Worm (Caenorhabditis elegans) whole organism, L3 larva: ENCODE measurements around the gene C18A11.4.

Experiments
- ceh-82 ChIP-seq: fragments of 150-350 bp; optimal IDR thresholded peaks from 2 replicates; lab custom pipeline; 2014; ENCODE audit warnings: missing biosample characterization, missing genetic modification characterization
- lin-39 ChIP-seq: fragments of 150-350 bp; optimal IDR thresholded peaks from 2 replicates; lab custom pipeline; 2018; ENCODE audit warnings: missing biosample characterization, missing genetic modification reagents, missing genetic modification characterization
- nhr-77 ChIP-seq: fragments of 150-350 bp; optimal IDR thresholded peaks from 2 replicates; lab custom pipeline; 2014; ENCODE audit warnings: missing biosample characterization, missing genetic modification characterization
- pqm-1 ChIP-seq: fragments of 150-350 bp; optimal IDR thresholded peaks from 2 replicates; lab custom pipeline; 2017; ENCODE audit warnings: missing biosample characterization, missing genetic modification characterization, inconsistent platforms
- unc-62 ChIP-seq: fragments of 150-350 bp; sonication (generic microtip); optimal IDR thresholded peaks from 4 replicates; lab custom pipeline; 2014; ENCODE audit warnings: missing biosample characterization, missing genetic modification reagents, missing genetic modification characterization
- ztf-11 ChIP-seq: fragments of 150-350 bp; optimal IDR thresholded peaks from 2 replicates; lab custom pipeline; 2014; ENCODE audit warnings: missing biosample characterization, missing genetic modification characterization

DNA sequence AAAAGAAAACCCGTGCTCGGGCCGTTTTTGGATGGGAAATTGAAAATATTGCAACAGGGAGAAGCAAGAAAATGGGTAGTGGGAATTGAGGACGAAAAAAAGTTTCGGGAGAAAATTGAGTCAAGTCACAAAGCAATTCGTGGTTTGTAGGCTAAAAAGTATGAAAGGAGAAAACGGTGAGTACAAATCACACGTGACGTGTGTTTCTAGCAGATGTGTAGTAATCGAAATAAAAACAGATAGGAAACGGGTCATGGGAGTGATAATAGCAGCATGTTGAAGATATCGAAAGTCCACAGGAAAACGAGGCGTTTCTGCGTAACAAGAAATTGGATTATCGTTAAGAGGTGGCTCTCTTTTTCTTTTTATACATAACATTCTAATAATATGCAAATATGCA lies 44.6 kb downstream of the C18A11.4 start:
- TF ChIP-seq pqm-1 (tag; lab: Kevin White, UChicago) (no peak), ceh-82 (tag; lab: Kevin White, UChicago) (no peak), nhr-77 (tag; lab: Kevin White, UChicago) (no peak), lin-39 (no peak), unc-62 (GFP tag; lab: Kevin White, UChicago) (no peak), ztf-11 (tag; lab: Kevin White, UChicago) (no peak)
